Worm (Caenorhabditis elegans) whole organism, mixed stage, embryonic: ENCODE results near the gene R13A5.15.

Source experiments
- M03D4.4 ChIP-seq: sonication (generic microtip); optimal IDR thresholded peaks from 2 replicates; lab custom pipeline; 2017; ENCODE audit warnings: mild to moderate bottlenecking, missing genetic modification characterization, missing compliant biosample characterization
- bed-3 ChIP-seq: fragments of 200-800 bp; sonication (Bioruptor generic); optimal IDR thresholded peaks from 3 replicates; lab custom pipeline; 2018; ENCODE audit warnings: mild to moderate bottlenecking, missing genetic modification characterization, moderate library complexity, missing compliant biosample characterization
- ceh-39 ChIP-seq: fragments of 150-350 bp; optimal IDR thresholded peaks from 2 replicates; lab custom pipeline; 2014; ENCODE audit warnings: missing biosample characterization, missing genetic modification characterization
- ceh-43 ChIP-seq: fragments of 200-800 bp; sonication (Bioruptor generic); optimal IDR thresholded peaks from 2 replicates; lab custom pipeline; 2018; ENCODE audit warnings: mild to moderate bottlenecking, missing genetic modification characterization, moderate library complexity, missing compliant biosample characterization
- ceh-83 ChIP-seq: fragments of 200-800 bp; sonication (Bioruptor generic); optimal IDR thresholded peaks from 2 replicates; lab custom pipeline; 2018; ENCODE audit warnings: mild to moderate bottlenecking, missing genetic modification characterization, missing compliant biosample characterization
- ces-1 ChIP-seq: fragments of 150-350 bp; optimal IDR thresholded peaks from 2 replicates; lab custom pipeline; 2014; ENCODE audit warnings: missing biosample characterization, missing genetic modification reagents, missing genetic modification characterization
- cnd-1 ChIP-seq: fragments of 200-800 bp; sonication (Bioruptor generic); optimal IDR thresholded peaks from 2 replicates; lab custom pipeline; 2018; ENCODE audit warnings: mild to moderate bottlenecking, missing genetic modification characterization, missing compliant biosample characterization
- drap-1 ChIP-seq: fragments of 200-800 bp; sonication (Bioruptor generic); optimal IDR thresholded peaks from 3 replicates; lab custom pipeline; 2018; ENCODE audit warnings: mild to moderate bottlenecking, missing genetic modification characterization, missing compliant biosample characterization
- elt-3 ChIP-seq: fragments of 150-350 bp; optimal IDR thresholded peaks from 2 replicates; lab custom pipeline; 2014; ENCODE audit warnings: missing biosample characterization, missing genetic modification characterization
- hlh-1 ChIP-seq: fragments of 150-350 bp; optimal IDR thresholded peaks from 2 replicates; lab custom pipeline; 2014; ENCODE audit warnings: missing biosample characterization, missing genetic modification reagents, missing genetic modification characterization
- lin-13 ChIP-seq: fragments of 150-350 bp; optimal IDR thresholded peaks from 2 replicates; lab custom pipeline; 2014; ENCODE audit warnings: missing biosample characterization, missing genetic modification characterization
- lin-32 ChIP-seq: fragments of 200-800 bp; sonication (Bioruptor generic); optimal IDR thresholded peaks from 2 replicates; lab custom pipeline; 2018; ENCODE audit warnings: mild to moderate bottlenecking, missing genetic modification characterization, missing compliant biosample characterization
- lsy-2 ChIP-seq: fragments of 150-350 bp; optimal IDR thresholded peaks from 2 replicates; lab custom pipeline; 2014; ENCODE audit warnings: missing biosample characterization, missing genetic modification characterization
- mab-5 ChIP-seq: fragments of 150-350 bp; optimal IDR thresholded peaks from 2 replicates; lab custom pipeline; 2014; ENCODE audit warnings: missing biosample characterization, missing genetic modification characterization
- mls-2 ChIP-seq: sonication (generic microtip); optimal IDR thresholded peaks from 2 replicates; lab custom pipeline; 2016; ENCODE audit warnings: mild to moderate bottlenecking, missing genetic modification characterization, moderate library complexity, missing compliant biosample characterization
- nhr-12 ChIP-seq: fragments of 150-350 bp; optimal IDR thresholded peaks from 2 replicates; lab custom pipeline; 2014; ENCODE audit warnings: missing biosample characterization, missing genetic modification characterization
- nhr-237 ChIP-seq: fragments of 150-350 bp; optimal IDR thresholded peaks from 2 replicates; lab custom pipeline; 2014; ENCODE audit warnings: missing biosample characterization, missing genetic modification characterization
- nhr-28 ChIP-seq: fragments of 150-350 bp; optimal IDR thresholded peaks from 2 replicates; lab custom pipeline; 2014; ENCODE audit warnings: missing biosample characterization, missing genetic modification characterization
- pha-4 ChIP-seq: fragments of 150-350 bp; optimal IDR thresholded peaks from 2 replicates; lab custom pipeline; 2018; ENCODE audit warnings: missing biosample characterization, missing genetic modification reagents, missing genetic modification characterization
- sem-2 ChIP-seq: fragments of 200-800 bp; sonication (Bioruptor generic); optimal IDR thresholded peaks from 2 replicates; lab custom pipeline; 2018; ENCODE audit warnings: mild to moderate bottlenecking, missing genetic modification characterization, missing compliant biosample characterization
- snpc-4 ChIP-seq: fragments of 150-350 bp; optimal IDR thresholded peaks from 2 replicates; lab custom pipeline; 2014; ENCODE audit warnings: missing biosample characterization, missing genetic modification characterization
- sptf-1 ChIP-seq: sonication (generic microtip); optimal IDR thresholded peaks from 2 replicates; lab custom pipeline; 2017; ENCODE audit warnings: mild to moderate bottlenecking, missing genetic modification characterization, moderate library complexity, missing compliant biosample characterization
- unc-120 ChIP-seq: sonication (generic microtip); optimal IDR thresholded peaks from 2 replicates; lab custom pipeline; 2017; ENCODE audit warnings: missing genetic modification characterization, missing compliant biosample characterization; ENCODE audit not compliant: poor library complexity, severe bottlenecking
- unc-39 ChIP-seq: fragments of 150-350 bp; optimal IDR thresholded peaks from 2 replicates; lab custom pipeline; 2014; ENCODE audit warnings: missing biosample characterization, missing genetic modification characterization
- unc-62 ChIP-seq: fragments of 150-350 bp; optimal IDR thresholded peaks from 2 replicates; lab custom pipeline; 2014; ENCODE audit warnings: missing biosample characterization, missing genetic modification reagents, missing genetic modification characterization

Gene R13A5.15

DNA sequence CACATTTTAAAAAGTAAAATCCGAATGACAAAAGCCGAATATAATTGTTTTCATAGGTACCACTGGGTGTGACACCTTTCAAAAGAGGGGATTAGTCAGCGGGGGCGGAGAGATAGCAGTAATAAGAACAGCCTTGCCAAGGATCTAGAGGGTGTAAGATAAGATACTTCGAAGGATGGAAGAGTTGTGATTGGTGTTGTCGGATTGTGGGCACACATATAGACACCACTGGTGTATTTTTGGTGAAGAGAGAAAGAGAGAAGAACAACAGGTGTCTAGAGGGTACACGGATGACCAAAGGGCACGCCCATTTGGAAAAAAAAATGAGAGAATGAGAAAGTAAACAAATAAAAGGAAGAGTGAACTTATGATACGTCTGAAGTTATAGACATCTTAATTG lies 42.9 kb downstream of the R13A5.15 start:
- peak; percentile 74 for TF ChIP-seq unc-62 (GFP tag; lab: Kevin White, UChicago)
- peak; percentile 83 for TF ChIP-seq unc-120 (tag; lab: Kevin White, UChicago)
- TF ChIP-seq hlh-1 (tag; lab: Kevin White, UChicago), result peak; percentile 93
- TF ChIP-seq lsy-2 (tag; lab: Kevin White, UChicago), result no peak

DNA sequence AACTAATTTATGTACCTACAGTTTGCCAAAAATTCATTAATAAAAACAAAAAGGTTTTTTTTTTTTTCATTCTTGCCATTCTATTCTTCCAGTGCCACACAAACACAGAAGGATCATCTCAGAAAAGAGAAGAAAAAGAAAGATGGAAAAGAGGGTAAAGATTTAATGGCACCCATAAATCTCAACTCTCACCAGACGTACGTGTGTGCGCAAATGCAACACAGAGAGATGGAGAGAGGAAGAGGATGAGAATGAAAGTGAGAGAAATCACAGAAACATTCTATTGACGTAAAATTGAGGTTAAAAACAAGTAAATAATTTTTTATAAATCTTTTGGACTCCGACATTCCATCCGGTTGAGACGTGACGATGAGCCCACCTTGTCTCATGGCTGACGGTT lies 43.9 kb downstream of the R13A5.15 start:
- no peak for TF ChIP-seq nhr-237 (tag; lab: Kevin White, UChicago)
- TF ChIP-seq ces-1 (GFP tag; lab: Kevin White, UChicago), result no peak
- TF ChIP-seq unc-120 (tag; lab: Kevin White, UChicago), result peak; percentile 1
- no peak for TF ChIP-seq ceh-43 (GFP tag; lab: Kevin White, UChicago)
- TF ChIP-seq mab-5 (tag; lab: Kevin White, UChicago), result peak; percentile 61
- TF ChIP-seq hlh-1 (tag; lab: Kevin White, UChicago), result peak; percentile 71
- no peak for TF ChIP-seq lin-13
- peak; percentile 82 for TF ChIP-seq unc-62 (GFP tag; lab: Kevin White, UChicago)

DNA sequence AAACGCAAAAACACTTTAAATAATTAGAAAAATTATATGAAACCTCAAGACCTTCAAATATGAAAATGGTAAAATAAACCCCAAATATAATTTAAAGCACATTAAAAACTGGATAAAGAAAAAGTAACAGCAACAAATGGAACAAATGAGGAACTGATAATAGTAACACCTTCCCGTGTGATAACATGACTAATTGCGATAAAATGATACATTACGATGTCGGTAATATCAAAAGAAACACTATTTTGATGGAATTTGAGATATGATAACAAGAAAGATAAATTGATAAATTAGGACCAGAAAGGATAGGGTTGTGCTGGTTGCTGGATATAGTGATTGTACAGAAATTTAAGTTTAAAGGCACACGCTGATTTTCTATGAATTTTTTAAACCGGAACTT lies 46.1 kb downstream of the R13A5.15 start:
- TF ChIP-seq pha-4 (tag; lab: Kevin White, UChicago) (no peak), M03D4.4 (tag; lab: Kevin White, UChicago) (no peak), mls-2 (no peak), bed-3 (GFP tag; lab: Kevin White, UChicago) (no peak), ceh-43 (GFP tag; lab: Kevin White, UChicago) (no peak), unc-39 (tag; lab: Kevin White, UChicago) (no peak), sem-2 (GFP tag; lab: Kevin White, UChicago) (no peak), elt-3 (tag; lab: Kevin White, UChicago) (no peak), snpc-4 (tag; lab: Kevin White, UChicago) (no peak), hlh-1 (tag; lab: Kevin White, UChicago) (no peak), nhr-12 (tag; lab: Kevin White, UChicago) (no peak), drap-1 (GFP tag; lab: Kevin White, UChicago) (no peak), sptf-1 (no peak), ceh-39 (tag; lab: Kevin White, UChicago) (no peak), unc-120 (tag; lab: Kevin White, UChicago) (no peak), nhr-28 (tag; lab: Kevin White, UChicago) (no peak), lin-32 (no peak), ceh-83 (GFP tag; lab: Kevin White, UChicago) (no peak), mab-5 (tag; lab: Kevin White, UChicago) (no peak), cnd-1 (tag; lab: Kevin White, UChicago) (no peak)
